Fruit fly (Drosophila melanogaster) whole organism, embryonic: ENCODE measurements around the gene CG45099.

Source experiments
- Adf1 ChIP-seq: fragments of 200-800 bp; sonication (Bioruptor generic); IDR thresholded peaks from 2 replicates; pipeline ENCODE4 v1.3.6; 2022; ENCODE audit warnings: missing biosample characterization, missing genetic modification characterization
- Blimp-1 ChIP-seq: fragments of 200-800 bp; sonication (Bioruptor generic); optimal IDR thresholded peaks from 3 replicates; lab custom pipeline; 2018; ENCODE audit warnings: missing biosample characterization, missing genetic modification characterization, mild to moderate bottlenecking, moderate library complexity, missing genetic modification reagents
- BtbVII ChIP-seq: fragments of 200-800 bp; sonication (Bioruptor generic); optimal IDR thresholded peaks from 3 replicates; lab custom pipeline; 2017; ENCODE audit warnings: missing biosample characterization, mild to moderate bottlenecking, missing genetic modification characterization
- Bteb2 ChIP-seq: fragments of 200-800 bp; sonication (Bioruptor generic); optimal IDR thresholded peaks from 2 replicates; lab custom pipeline; 2016; ENCODE audit warnings: missing biosample characterization, missing genetic modification characterization
- CG10431 ChIP-seq: fragments of 200-800 bp; sonication (Bioruptor generic); optimal IDR thresholded peaks from 3 replicates; lab custom pipeline; 2018; ENCODE audit warnings: missing biosample characterization, mild to moderate bottlenecking, missing genetic modification characterization
- CG10979 ChIP-seq: fragments of 200-800 bp; sonication (Bioruptor generic); optimal IDR thresholded peaks from 2 replicates; lab custom pipeline; 2018; ENCODE audit warnings: missing biosample characterization, mild to moderate bottlenecking, missing genetic modification characterization, moderate library complexity
- CG11456 ChIP-seq: fragments of 200-800 bp; sonication (Bioruptor generic); IDR thresholded peaks from 3 replicates; pipeline ENCODE4 v1.3.6; 2022; ENCODE audit warnings: missing biosample characterization, missing genetic modification characterization
- CG12769 ChIP-seq: fragments of 200-800 bp; sonication (Bioruptor generic); optimal IDR thresholded peaks from 2 replicates; lab custom pipeline; 2019; ENCODE audit warnings: missing biosample characterization, mild to moderate bottlenecking, missing genetic modification characterization, moderate library complexity
- CG16779 ChIP-seq: fragments of 200-800 bp; sonication (Bioruptor generic); IDR thresholded peaks from 2 replicates; pipeline ENCODE4 v1.3.6; 2022; ENCODE audit warnings: missing biosample characterization, missing genetic modification characterization
- CG16813 ChIP-seq: fragments of 200-800 bp; sonication (Bioruptor generic); IDR thresholded peaks from 3 replicates; pipeline ENCODE4 v1.3.6; 2022; ENCODE audit warnings: missing biosample characterization, missing genetic modification characterization; ENCODE audit not compliant: partially characterized antibody
- CG16815 ChIP-seq: fragments of 200-800 bp; sonication (Bioruptor generic); optimal IDR thresholded peaks from 3 replicates; lab custom pipeline; 2017; ENCODE audit warnings: missing biosample characterization, mild to moderate bottlenecking, missing genetic modification characterization
- CG17328 ChIP-seq: fragments of 200-800 bp; sonication (Bioruptor generic); IDR thresholded peaks from 2 replicates; pipeline ENCODE4 v1.3.6; 2022; ENCODE audit warnings: missing biosample characterization, missing genetic modification characterization
- CG2129 ChIP-seq: fragments of 200-800 bp; sonication (Bioruptor generic); IDR thresholded peaks from 2 replicates; pipeline ENCODE4 v1.3.6; 2022; ENCODE audit warnings: missing biosample characterization, missing genetic modification characterization; ENCODE audit not compliant: partially characterized antibody
- CG32772 ChIP-seq: fragments of 200-800 bp; sonication (Bioruptor generic); IDR thresholded peaks from 2 replicates; pipeline ENCODE4 v1.3.6; 2022; ENCODE audit warnings: missing biosample characterization, missing genetic modification characterization
- CG34224 ChIP-seq: fragments of 200-800 bp; sonication (Bioruptor generic); IDR thresholded peaks from 3 replicates; pipeline ENCODE4 v1.3.6; 2022; ENCODE audit warnings: missing biosample characterization, missing genetic modification characterization; ENCODE audit not compliant: partially characterized antibody
- CG34376 ChIP-seq: fragments of 200-800 bp; sonication (Bioruptor generic); optimal IDR thresholded peaks from 2 replicates; lab custom pipeline; 2018; ENCODE audit warnings: missing biosample characterization, mild to moderate bottlenecking, missing genetic modification characterization
- CG3726 ChIP-seq: fragments of 200-800 bp; sonication (Bioruptor generic); IDR thresholded peaks from 3 replicates; pipeline ENCODE4, ENCODE4 v1.3.6; 2022; ENCODE audit warnings: missing biosample characterization, missing genetic modification characterization
- CG4730 ChIP-seq: fragments of 200-800 bp; sonication (Bioruptor generic); IDR thresholded peaks from 2 replicates; pipeline ENCODE4 v1.3.6; 2022; ENCODE audit warnings: missing biosample characterization, missing genetic modification characterization
- CG5245 ChIP-seq: fragments of 200-800 bp; sonication (Bioruptor generic); optimal IDR thresholded peaks from 3 replicates; lab custom pipeline; 2016; ENCODE audit warnings: missing biosample characterization, missing genetic modification characterization
- CG6654 ChIP-seq: fragments of 200-800 bp; sonication (Bioruptor generic); optimal IDR thresholded peaks from 2 replicates; lab custom pipeline; 2017; ENCODE audit warnings: missing biosample characterization, mild to moderate bottlenecking, missing genetic modification characterization
- CG7357 ChIP-seq: fragments of 200-800 bp; sonication (Bioruptor generic); IDR thresholded peaks from 3 replicates; pipeline ENCODE4 v1.3.6; 2022; ENCODE audit warnings: missing biosample characterization, missing genetic modification characterization
- CrebB ChIP-seq: fragments of 200-800 bp; sonication (Bioruptor generic); optimal IDR thresholded peaks from 3 replicates; lab custom pipeline; 2018; ENCODE audit warnings: missing biosample characterization, mild to moderate bottlenecking, missing genetic modification characterization
- Dref ChIP-seq: fragments of 200-800 bp; sonication (Bioruptor generic); IDR thresholded peaks from 2 replicates; pipeline ENCODE4 v1.3.6; 2022; ENCODE audit warnings: missing biosample characterization, missing genetic modification characterization
- GATAe ChIP-seq: fragments of 200-800 bp; sonication (Bioruptor generic); conservative IDR thresholded peaks from 2 replicates; pipeline ENCODE4 v1.3.6; 2022; ENCODE audit warnings: missing biosample characterization, missing genetic modification characterization
- Hr78 ChIP-seq, 2 experiments: fragments of 200-800 bp in 1 of 2; fragments of >200 bp in 1 of 2; sonication (Bioruptor generic) in 1 of 2; optimal IDR thresholded peaks; 2 replicates each; lab custom pipeline; 2017 to 2019; ENCODE audit warnings: missing biosample characterization in 2 of 2, missing genetic modification characterization in 2 of 2, mild to moderate bottlenecking in 1 of 2, moderate library complexity in 1 of 2
- Mrtf ChIP-seq: fragments of 200-800 bp; sonication (Bioruptor generic); IDR thresholded peaks from 3 replicates; pipeline ENCODE4 v1.3.6; 2022; ENCODE audit warnings: missing biosample characterization, missing genetic modification characterization
- NC2β ChIP-seq: fragments of 200-800 bp; sonication (Bioruptor generic); optimal IDR thresholded peaks from 2 replicates; lab custom pipeline; 2016; ENCODE audit warnings: missing biosample characterization, missing genetic modification characterization
- NK7.1 ChIP-seq: fragments of 200-800 bp; sonication (Bioruptor generic); optimal IDR thresholded peaks from 3 replicates; lab custom pipeline; 2016; ENCODE audit warnings: missing biosample characterization, missing genetic modification characterization
- Neu2 ChIP-seq: fragments of 200-800 bp; sonication (Bioruptor generic); optimal IDR thresholded peaks from 3 replicates; lab custom pipeline; 2016; ENCODE audit warnings: missing biosample characterization, missing genetic modification characterization, borderline replicate concordance
- Nf-YB ChIP-seq: fragments of 200-800 bp; sonication (Bioruptor generic); optimal IDR thresholded peaks from 3 replicates; lab custom pipeline; 2019; ENCODE audit warnings: missing biosample characterization, mild to moderate bottlenecking, missing genetic modification characterization, moderate library complexity
- NfI ChIP-seq: fragments of 200-800 bp; sonication (Bioruptor generic); optimal IDR thresholded peaks from 3 replicates; lab custom pipeline; 2018; ENCODE audit warnings: missing biosample characterization, mild to moderate bottlenecking, missing genetic modification characterization, moderate library complexity
- Oli ChIP-seq: fragments of 200-800 bp; sonication (Bioruptor generic); optimal IDR thresholded peaks from 2 replicates; lab custom pipeline; 2018; ENCODE audit warnings: missing biosample characterization, mild to moderate bottlenecking, missing genetic modification characterization, moderate library complexity
- Scr ChIP-seq: fragments of 200-800 bp; sonication (Bioruptor generic); IDR thresholded peaks from 2 replicates; pipeline ENCODE4 v1.3.6; 2022; ENCODE audit warnings: missing biosample characterization, missing genetic modification characterization; ENCODE audit not compliant: partially characterized antibody
- Sry-β ChIP-seq: fragments of 200-800 bp; sonication (Bioruptor generic); optimal IDR thresholded peaks from 2 replicates; lab custom pipeline; 2018; ENCODE audit warnings: missing biosample characterization, mild to moderate bottlenecking, missing genetic modification characterization, moderate library complexity
- Ssrp ChIP-seq: fragments of 200-800 bp; sonication (Bioruptor generic); optimal IDR thresholded peaks from 2 replicates; lab custom pipeline; 2018; ENCODE audit warnings: missing biosample characterization, mild to moderate bottlenecking, missing genetic modification characterization, moderate library complexity
- TFAM ChIP-seq: fragments of 200-800 bp; sonication (Bioruptor generic); optimal IDR thresholded peaks from 2 replicates; lab custom pipeline; 2017; ENCODE audit warnings: missing biosample characterization, missing genetic modification characterization, inconsistent platforms
- grn ChIP-seq: fragments of 200-800 bp; sonication (Bioruptor generic); optimal IDR thresholded peaks from 3 replicates; lab custom pipeline; 2017; ENCODE audit warnings: missing biosample characterization, missing genetic modification characterization
- hb ChIP-seq: fragments of 200-800 bp; sonication (Bioruptor generic); IDR thresholded peaks from 3 replicates; pipeline ENCODE4 v1.3.6; 2022; ENCODE audit warnings: missing biosample characterization, missing genetic modification characterization; ENCODE audit not compliant: partially characterized antibody
- kay ChIP-seq: fragments of 200-800 bp; sonication (Bioruptor generic); optimal IDR thresholded peaks from 2 replicates; lab custom pipeline; 2016; ENCODE audit warnings: missing biosample characterization, missing genetic modification characterization
- lilli ChIP-seq: fragments of 200-800 bp; sonication (Bioruptor generic); optimal IDR thresholded peaks from 3 replicates; lab custom pipeline; 2016; ENCODE audit warnings: missing biosample characterization, missing genetic modification characterization
- phol ChIP-seq: fragments of 200-800 bp; sonication (Bioruptor generic); optimal IDR thresholded peaks from 3 replicates; lab custom pipeline; 2018; ENCODE audit warnings: missing biosample characterization, mild to moderate bottlenecking, missing genetic modification characterization, moderate library complexity
- pita ChIP-seq: fragments of 200-800 bp; sonication (Bioruptor generic); optimal IDR thresholded peaks from 2 replicates; lab custom pipeline; 2017; ENCODE audit warnings: missing biosample characterization, mild to moderate bottlenecking, missing genetic modification characterization
- salm ChIP-seq: fragments of 200-800 bp; sonication (Bioruptor generic); optimal IDR thresholded peaks from 2 replicates; lab custom pipeline; 2018; ENCODE audit warnings: missing biosample characterization, mild to moderate bottlenecking, missing genetic modification characterization
- sc ChIP-seq, 3 experiments: fragments of >200 bp in 2 of 3; fragments of 200-800 bp in 1 of 3; sonication (Bioruptor generic) in 1 of 3; optimal IDR thresholded peaks; 2 replicates in 2 of 3; 3 replicates in 1 of 3; lab custom pipeline; 2017; ENCODE audit warnings: mild to moderate bottlenecking in 1 of 3, missing biosample characterization in 1 of 3, missing genetic modification characterization in 1 of 3, missing genetic modification reagents in 1 of 3
- seq ChIP-seq: fragments of 200-800 bp; sonication (Bioruptor generic); IDR thresholded peaks from 2 replicates; pipeline ENCODE4 v1.3.6; 2022; ENCODE audit warnings: missing biosample characterization, missing genetic modification characterization
- tx ChIP-seq: fragments of 200-800 bp; sonication (Bioruptor generic); optimal IDR thresholded peaks from 2 replicates; lab custom pipeline; 2016; ENCODE audit warnings: missing biosample characterization, missing genetic modification characterization
- usp ChIP-seq: fragments of >200 bp; optimal IDR thresholded peaks from 2 replicates; lab custom pipeline; 2017; ENCODE audit warnings: missing biosample characterization, missing genetic modification characterization
- vvl ChIP-seq: fragments of 200-800 bp; sonication (Bioruptor generic); IDR thresholded peaks from 2 replicates; pipeline ENCODE4 v1.3.6; 2022; ENCODE audit warnings: missing biosample characterization, missing genetic modification characterization
- wek ChIP-seq: fragments of 200-800 bp; sonication (Bioruptor generic); optimal IDR thresholded peaks from 3 replicates; lab custom pipeline; 2018; ENCODE audit warnings: missing biosample characterization, mild to moderate bottlenecking, missing genetic modification characterization, moderate library complexity

Gene CG45099

DNA sequence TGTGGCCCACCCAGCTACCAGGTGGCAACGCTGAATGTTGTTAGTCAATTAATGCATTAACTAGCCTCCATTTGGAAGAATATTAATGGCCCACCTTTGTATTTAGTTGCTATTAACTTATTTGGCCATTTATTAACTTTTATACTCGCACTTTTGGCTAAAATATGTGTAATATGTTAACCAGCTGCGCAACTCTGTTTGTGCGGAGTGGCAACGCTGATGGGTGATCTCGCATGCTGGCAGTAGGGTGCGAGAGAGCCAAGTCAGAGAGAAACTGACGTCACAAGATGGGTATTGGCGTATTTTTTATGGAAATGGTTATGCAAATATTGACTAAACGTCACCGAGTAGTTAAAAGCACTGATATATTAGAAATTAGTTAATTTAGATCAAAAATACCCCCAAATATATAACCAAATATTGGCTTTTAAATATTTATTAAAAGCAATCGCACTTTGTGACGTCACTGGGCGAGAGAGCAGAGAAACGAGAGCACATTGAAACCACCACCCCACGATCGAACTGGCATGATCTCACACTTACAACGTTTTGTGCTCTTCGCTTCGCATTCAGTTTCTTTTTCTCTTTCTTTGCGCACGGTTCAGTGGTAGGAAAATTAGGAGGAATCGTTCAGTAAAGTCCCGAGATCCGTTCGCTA, 7.7 kb upstream of the CG45099 start, which contains the start of gene how (continued):
- TF ChIP-seq hb (GFP tag; lab: Robert Waterston, UW) (no peak), usp (GFP tag; lab: Kevin White, UChicago) (no peak), CG34224 (GFP tag; lab: Robert Waterston, UW) (peak; percentile 48; the same call in 1 of the 3 replicates), CrebB (tag; lab: Kevin White, UChicago) (no peak), CG4730 (GFP tag; lab: Robert Waterston, UW) (no peak), CG16779 (GFP tag; lab: Robert Waterston, UW) (no peak), seq (GFP tag; lab: Robert Waterston, UW) (no peak), CG12769 (peak; percentile 25), grn (GFP tag; lab: Kevin White, UChicago) (no peak), TFAM (GFP tag; lab: Kevin White, UChicago) (no peak), Dref (no peak), CG7357 (no peak), CG10431 (peak; percentile 36), CG3726 (no peak), CG6654 (GFP tag; lab: Kevin White, UChicago) (no peak), CG2129 (GFP tag; lab: Robert Waterston, UW) (no peak), tx (GFP tag; lab: Kevin White, UChicago) (peak; percentile 96), NK7.1 (GFP tag; lab: Kevin White, UChicago) (peak; percentile 8), CG11456 (0 out of 3 replicates have a peak, but pooled peaks have one; percentile 41), phol (tag; lab: Kevin White, UChicago) (peak; percentile 46), CG16815 (GFP tag; lab: Kevin White, UChicago) (no peak), GATAe (no peak), Blimp-1 (GFP tag; lab: Kevin White, UChicago) (peak; percentile 17), CG32772 (GFP tag; lab: Robert Waterston, UW) (no peak), Neu2 (GFP tag; lab: Kevin White, UChicago) (no peak), CG34376 (GFP tag; lab: Kevin White, UChicago) (peak; percentile 11), wek (no peak), salm (no peak), kay (peak; percentile 41), CG16813 (peak; percentile 32; the same call in 1 of the 3 replicates), Bteb2 (no peak), Oli (tag; lab: Kevin White, UChicago) (no peak), CG10979 (tag; lab: Kevin White, UChicago) (peak; percentile 14), Scr (GFP tag; lab: Robert Waterston, UW) (peak; percentile 43; the same call in 1 of the 2 replicates), pita (GFP tag; lab: Kevin White, UChicago) (no peak), vvl (GFP tag; lab: Robert Waterston, UW) (no peak), Hr78 (GFP tag; optimal IDR thresholded peaks at IDR 0.05; lab: Kevin White, UChicago) (no peak), CG17328 (GFP tag; lab: Robert Waterston, UW) (no peak), lilli (peak; percentile 45), BtbVII (GFP tag; lab: Kevin White, UChicago) (no peak), Sry-β (GFP tag; lab: Kevin White, UChicago) (peak; percentile 79), Ssrp (tag; lab: Kevin White, UChicago) (no peak), CG5245 (GFP tag; lab: Kevin White, UChicago) (no peak), NfI (GFP tag; lab: Kevin White, UChicago) (no peak), Nf-YB (GFP tag; lab: Kevin White, UChicago) (no peak), Mrtf (GFP tag; lab: Robert Waterston, UW) (no peak), NC2β (GFP tag; lab: Kevin White, UChicago) (peak; percentile 23), sc (optimal IDR thresholded peaks at IDR 0.05; lab: Kevin White, UChicago) (no peak), sc (GFP tag; optimal IDR thresholded peaks at IDR 0.05; lab: Kevin White, UChicago) (no peak), Adf1 (GFP tag; lab: Robert Waterston, UW) (no peak)
